Fruit fly (Drosophila melanogaster) whole organism: ENCODE results near the gene CG12811.

Experiments
- Dll ChIP-seq: fragments of >200 bp; optimal IDR thresholded peaks from 2 replicates; lab custom pipeline; 2017
- psq ChIP-seq: fragments of >200 bp; optimal IDR thresholded peaks from 2 replicates; lab custom pipeline; 2017

dm6 chr3R:10059952-10060351 is 11.4 kb upstream of the CG12811 start, which contains the start of gene Npc2c:
- no peak for TF ChIP-seq Dll (lab: Kevin White, UChicago)
- no peak for TF ChIP-seq psq
